Worm (Caenorhabditis elegans): Measurements from ENCODE around the gene F44E7.3.

The F44E7.3 gene

DNA sequence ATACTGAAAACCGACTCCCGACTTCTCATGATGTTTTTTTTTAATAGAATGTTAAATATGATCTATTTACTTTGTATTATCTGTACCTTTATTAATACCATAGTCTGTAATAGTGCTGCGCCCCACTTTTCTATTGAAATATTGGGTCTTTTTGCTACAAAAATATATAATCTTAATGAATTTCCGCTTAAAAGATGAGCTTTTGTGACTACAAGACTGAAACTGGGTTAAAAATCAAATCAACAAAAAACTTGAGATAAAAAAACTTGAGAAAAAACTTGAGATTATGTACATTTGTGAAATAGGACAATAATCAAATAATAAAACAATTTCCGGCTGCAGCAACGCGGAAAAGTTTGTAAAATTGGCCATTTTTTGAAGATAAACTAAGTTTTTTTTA, 41.0 kb upstream of the F44E7.3 start, which contains the start of gene K09H11.15:
K09H11.15 (minus strand) TSS at position 101 of the 400 bp plus-strand sequence.
- no peak for TF ChIP-seq ztf-4 (tag; optimal IDR thresholded peaks at IDR 0.05)
- no peak for TF ChIP-seq aly-2 (tag; optimal IDR thresholded peaks at IDR 0.05)
- no peak for TF ChIP-seq efl-3 (GFP tag; optimal IDR thresholded peaks at IDR 0.05)
- TF ChIP-seq irx-1 (tag; optimal IDR thresholded peaks at IDR 0.05): no peak
- TF ChIP-seq ceh-82 (tag; optimal IDR thresholded peaks at IDR 0.05): no peak
- TF ChIP-seq mdl-1 (tag; optimal IDR thresholded peaks at IDR 0.05): no peak

- TF ChIP-seq ceh-8 (GFP tag; optimal IDR thresholded peaks at IDR 0.05) (no peak), egl-27 (tag; optimal IDR thresholded peaks at IDR 0.05) (no peak), nhr-47 (tag; optimal IDR thresholded peaks at IDR 0.05) (no peak), jun-1 (tag; optimal IDR thresholded peaks at IDR 0.05) (no peak), rnt-1 (tag; optimal IDR thresholded peaks at IDR 0.05) (no peak)
Observed at ce11 chrV:5736068-5736467, 35.7 kb upstream of the F44E7.3 start, which contains the start of gene K09H11.6. Gene K09H11.6 (minus strand): TSS chrV:5736168.

DNA sequence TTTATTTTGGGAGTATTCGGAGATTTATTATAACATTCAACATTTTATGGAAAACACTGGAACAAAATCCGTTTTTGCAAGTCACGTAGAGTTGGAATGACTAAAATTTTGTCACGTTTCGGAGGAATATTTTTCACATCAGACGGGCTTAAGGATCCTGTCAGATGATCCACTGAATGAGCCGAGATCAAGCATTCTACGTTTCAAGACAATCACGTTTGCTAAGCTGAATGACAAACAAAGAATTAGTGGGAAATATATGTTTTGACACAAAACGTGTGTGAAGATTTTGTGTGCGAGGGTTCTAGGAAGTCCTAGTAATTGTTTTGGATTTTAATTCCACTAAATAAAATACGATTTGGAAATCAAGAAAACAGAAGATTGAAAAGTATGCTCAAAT, 32.3 kb upstream of the F44E7.3 start:
- TF ChIP-seq C04F5.9 (tag; optimal IDR thresholded peaks at IDR 0.05): no peak
- peak; percentile 51 for TF ChIP-seq fkh-8 (tag; optimal IDR thresholded peaks at IDR 0.05)
- TF ChIP-seq pax-3 (tag; optimal IDR thresholded peaks at IDR 0.05): peak; percentile 29
- peak; percentile 7 for TF ChIP-seq nhr-47 (tag; optimal IDR thresholded peaks at IDR 0.05)
- no peak for TF ChIP-seq snpc-4 (tag; optimal IDR thresholded peaks at IDR 0.05)
- no peak for TF ChIP-seq efl-1 (optimal IDR thresholded peaks at IDR 0.05)
- TF ChIP-seq efl-1 (GFP tag; optimal IDR thresholded peaks at IDR 0.05 in 1 of 2): peak in 1 of 2 experiments; percentile 87
- TF ChIP-seq nhr-71 (tag; optimal IDR thresholded peaks at IDR 0.05): peak; percentile 34
- TF ChIP-seq sox-4 (tag; optimal IDR thresholded peaks at IDR 0.05): peak; percentile 35
- peak; percentile 85 for TF ChIP-seq dsc-1 (tag; optimal IDR thresholded peaks at IDR 0.05)

DNA sequence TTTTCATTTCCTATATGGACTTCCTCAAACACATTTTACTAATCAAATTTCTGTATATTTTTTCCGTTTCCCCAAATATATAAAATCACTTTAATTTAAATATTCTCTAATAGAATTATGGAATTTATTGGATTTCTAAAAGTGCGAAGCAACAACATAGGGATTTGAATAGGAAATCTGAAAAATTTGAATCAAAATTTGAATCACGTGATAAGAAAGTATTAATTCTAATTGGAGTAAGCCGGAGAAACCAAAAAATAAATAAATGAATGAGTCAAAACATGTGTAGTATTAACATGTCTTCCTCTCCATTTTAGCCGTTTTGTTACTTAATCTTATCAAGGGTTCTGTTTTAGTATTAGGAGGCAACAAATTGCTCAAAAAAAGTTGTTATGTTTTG, 30.5 kb upstream of the F44E7.3 start:
- peak; percentile 22 for TF ChIP-seq nhr-47 (tag; optimal IDR thresholded peaks at IDR 0.05)
- no peak for TF ChIP-seq ceh-88 (GFP tag; IDR thresholded peaks at IDR 0.05)
- TF ChIP-seq dsc-1 (tag; optimal IDR thresholded peaks at IDR 0.05): peak; percentile 87
- TF ChIP-seq egl-13 (tag; optimal IDR thresholded peaks at IDR 0.05): peak; percentile 55
- TF ChIP-seq unc-130 (tag; optimal IDR thresholded peaks at IDR 0.05): no peak

DNA sequence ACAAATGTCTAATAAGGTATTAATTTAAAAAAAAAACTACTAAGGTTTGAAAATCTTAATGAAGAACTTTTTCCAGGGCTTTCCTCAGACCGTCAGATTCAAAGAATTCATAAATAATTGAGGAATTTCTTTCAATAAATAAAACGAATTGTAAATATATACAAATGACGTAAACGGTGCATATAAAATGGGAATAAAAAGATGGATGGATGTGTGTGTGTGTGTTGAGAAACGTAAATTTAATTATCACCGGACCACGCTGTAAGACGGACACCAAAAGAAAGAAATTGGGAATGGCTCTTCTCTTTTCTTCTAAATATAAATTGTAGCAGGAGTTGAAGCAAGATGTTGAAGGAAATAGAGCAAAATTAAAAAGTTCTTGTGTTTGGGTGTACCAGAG, 25.5 kb upstream of the F44E7.3 start:
- TF ChIP-seq ceh-63 (GFP tag; optimal IDR thresholded peaks at IDR 0.05) (peak; percentile 77), mab-9 (GFP tag; IDR thresholded peaks at IDR 0.05) (no peak), tlp-1 (tag; optimal IDR thresholded peaks at IDR 0.05) (no peak)

DNA sequence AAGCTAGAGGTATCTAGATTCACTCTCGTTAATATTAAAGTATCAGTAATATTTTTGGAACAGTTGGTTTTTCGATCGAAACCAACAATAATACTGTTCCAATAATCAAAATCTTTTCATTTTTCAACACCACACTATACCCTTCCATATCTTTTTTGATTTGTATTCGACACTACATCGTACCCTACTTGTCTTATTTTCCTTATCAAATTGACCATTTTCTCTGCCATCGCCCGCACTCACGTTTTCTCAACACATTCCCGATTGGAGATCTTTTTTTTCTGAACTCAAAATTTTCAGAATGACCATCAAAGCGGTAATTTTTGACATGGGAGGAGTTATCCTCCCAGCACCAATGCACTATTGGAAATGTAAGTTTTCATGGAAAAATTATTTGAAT, 24.2 kb upstream of the F44E7.3 start, which contains the start of gene acds-10:
acds-10 (plus strand) TSS at position 301 of the 400 bp plus-strand sequence.
- TF ChIP-seq hlh-17 (GFP tag; optimal IDR thresholded peaks at IDR 0.05; ENCODE audit: borderline replicate concordance) (no peak), efl-1 (optimal IDR thresholded peaks at IDR 0.05) (no peak), efl-1 (GFP tag; optimal IDR thresholded peaks at IDR 0.05 in 1 of 2) (peak in 1 of 2 experiments; percentile 18)

DNA sequence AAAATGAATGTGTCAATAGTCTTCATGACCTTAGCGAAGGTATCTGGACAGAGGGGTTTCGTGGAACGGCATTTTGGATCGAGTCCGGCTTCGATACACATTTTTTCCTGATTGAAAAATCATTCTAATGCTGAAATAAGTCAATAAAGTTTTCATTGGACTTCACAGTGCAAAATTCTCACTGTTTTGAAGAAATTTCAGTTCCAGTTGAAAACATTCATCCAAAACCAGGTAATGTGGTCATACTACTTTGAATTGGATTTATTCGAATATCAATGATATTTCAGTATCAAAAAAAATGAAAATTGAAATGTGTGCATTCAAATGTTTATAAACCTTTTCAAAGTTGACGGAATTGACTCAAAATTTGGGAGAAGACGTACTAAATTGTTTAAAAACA, 18.3 kb upstream of the F44E7.3 start, which contains the start of gene pgph-1:
pgph-1 (minus strand) TSS at position 101 of the 400 bp plus-strand sequence.
- TF ChIP-seq aha-1 (tag; optimal IDR thresholded peaks at IDR 0.05): no peak
- TF ChIP-seq nhr-71 (tag; optimal IDR thresholded peaks at IDR 0.05): no peak
- TF ChIP-seq hpl-2 (GFP tag; optimal IDR thresholded peaks at IDR 0.05): no peak
- no peak for TF ChIP-seq lir-3 (tag; optimal IDR thresholded peaks at IDR 0.05; ENCODE audit: poor library complexity)
- no peak for TF ChIP-seq mef-2 (tag; optimal IDR thresholded peaks at IDR 0.05)
- TF ChIP-seq ztf-4 (tag; optimal IDR thresholded peaks at IDR 0.05): no peak
- TF ChIP-seq ceh-8 (GFP tag; optimal IDR thresholded peaks at IDR 0.05): no peak
- TF ChIP-seq F16B12.6 (tag; optimal IDR thresholded peaks at IDR 0.05): no peak
- no peak for TF ChIP-seq ceh-88 (GFP tag; IDR thresholded peaks at IDR 0.05)

Measured in whole organism, L1 larva.